Fruit fly (Drosophila melanogaster): ENCODE data around the gene CG2519.

The CG2519 gene

DNA sequence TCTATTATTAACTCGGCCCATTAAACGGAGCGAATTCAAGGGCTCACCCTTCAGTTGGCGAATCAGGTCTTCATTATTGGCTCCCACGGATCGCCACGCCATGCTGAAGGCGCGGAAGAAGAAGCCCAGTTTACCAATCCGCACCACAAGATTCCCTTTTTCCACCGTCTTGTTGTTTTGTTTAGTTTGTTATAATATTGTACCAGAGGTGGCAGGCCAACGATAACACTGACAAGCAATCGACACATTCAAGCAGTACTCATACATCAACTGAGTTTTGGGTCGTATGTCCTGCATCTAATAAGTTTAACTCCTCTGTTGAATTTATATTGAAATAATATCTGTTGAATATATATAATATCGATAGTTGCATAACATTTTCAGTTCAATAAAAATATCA, 6.5 kb upstream of the CG2519 start, which contains the start of gene Pcmt (continued):
- 0 out of 2 replicates have a peak, but pooled peaks have one; percentile 32 for TF ChIP-seq unc-4 (GFP tag; IDR thresholded peaks at IDR 0.05; ENCODE audit: partially characterized antibody)
- no peak for TF ChIP-seq al (GFP tag; IDR thresholded peaks at IDR 0.05)
- TF ChIP-seq TFAM (GFP tag; optimal IDR thresholded peaks at IDR 0.05): no peak
- peak; percentile 50 for TF ChIP-seq CG1603 (tag; optimal IDR thresholded peaks at IDR 0.05)
- TF ChIP-seq vnd (GFP tag; IDR thresholded peaks at IDR 0.05; ENCODE audit: partially characterized antibody): 0 out of 3 replicates have a peak, but pooled peaks have one; percentile 29
- TF ChIP-seq zf30C (GFP tag; optimal IDR thresholded peaks at IDR 0.05): no peak
- TF ChIP-seq CG6683 (GFP tag; optimal IDR thresholded peaks at IDR 0.05): no peak
- TF ChIP-seq ftz-f1 (GFP tag; optimal IDR thresholded peaks at IDR 0.05): no peak
- TF ChIP-seq CrebB (tag; optimal IDR thresholded peaks at IDR 0.05): no peak
- TF ChIP-seq CG13287 (GFP tag; IDR thresholded peaks at IDR 0.05; ENCODE audit: partially characterized antibody): peak; percentile 25; the same call in 1 of the 2 replicates
- TF ChIP-seq sna (GFP tag; IDR thresholded peaks at IDR 0.05; ENCODE audit: partially characterized antibody): peak; percentile 32; the same call in 1 of the 2 replicates
- TF ChIP-seq CG10431 (GFP tag; optimal IDR thresholded peaks at IDR 0.05): no peak
- no peak for TF ChIP-seq CG8281 (tag; optimal IDR thresholded peaks at IDR 0.05)
- peak; percentile 55; the same call in 1 of the 2 replicates for TF ChIP-seq Scr (GFP tag; IDR thresholded peaks at IDR 0.05; ENCODE audit: partially characterized antibody)
- TF ChIP-seq CG15696 (tag; optimal IDR thresholded peaks at IDR 0.05): no peak
- TF ChIP-seq CG2199 (GFP tag; IDR thresholded peaks at IDR 0.05): 0 out of 3 replicates have a peak, but pooled peaks have one; percentile 22
- TF ChIP-seq Trl (optimal IDR thresholded peaks at IDR 0.05): no peak
- TF ChIP-seq Trl (GFP tag; optimal IDR thresholded peaks at IDR 0.05): no peak
- no peak for TF ChIP-seq gcm (GFP tag; optimal IDR thresholded peaks at IDR 0.05)
- TF ChIP-seq CG33557 (GFP tag; optimal IDR thresholded peaks at IDR 0.05): no peak
- no peak for TF ChIP-seq CG10321 (GFP tag; IDR thresholded peaks at IDR 0.05)
- no peak for TF ChIP-seq slou (GFP tag; optimal IDR thresholded peaks at IDR 0.05)
- TF ChIP-seq Lhr (GFP tag; optimal IDR thresholded peaks at IDR 0.05): no peak
- peak; percentile 31 for TF ChIP-seq pzg (GFP tag; optimal IDR thresholded peaks at IDR 0.05)
- no peak for TF ChIP-seq slp2 (GFP tag; optimal IDR thresholded peaks at IDR 0.05)
- peak; percentile 63 for TF ChIP-seq stwl (tag; optimal IDR thresholded peaks at IDR 0.05)
- TF ChIP-seq cg (GFP tag; optimal IDR thresholded peaks at IDR 0.05): peak; percentile 55
- TF ChIP-seq CG17186 (GFP tag; optimal IDR thresholded peaks at IDR 0.05): no peak
- TF ChIP-seq CG30431 (GFP tag; optimal IDR thresholded peaks at IDR 0.05): no peak
- TF ChIP-seq HLH4C (GFP tag; IDR thresholded peaks at IDR 0.05; ENCODE audit: partially characterized antibody): no peak; the same call in 2 of the 3 replicates
- TF ChIP-seq z (GFP tag; IDR thresholded peaks at IDR 0.05): no peak
- no peak for TF ChIP-seq CG12219 (GFP tag; optimal IDR thresholded peaks at IDR 0.05)
- TF ChIP-seq Dll (GFP tag; IDR thresholded peaks at IDR 0.05; ENCODE audit: partially characterized antibody): 0 out of 4 replicates have a peak, but pooled peaks have one; percentile 51
- TF ChIP-seq CG32532 (GFP tag; IDR thresholded peaks at IDR 0.05): no peak
- TF ChIP-seq trem (tag; optimal IDR thresholded peaks at IDR 0.05): peak; percentile 30
- peak; percentile 24; the same call in 2 of the 3 replicates for TF ChIP-seq CG34224 (GFP tag; IDR thresholded peaks at IDR 0.05; ENCODE audit: partially characterized antibody)
- TF ChIP-seq Fer3 (tag; optimal IDR thresholded peaks at IDR 0.05): no peak
- peak; percentile 22 for TF ChIP-seq CG30020 (tag; optimal IDR thresholded peaks at IDR 0.05)
- no peak for TF ChIP-seq gce (GFP tag; IDR thresholded peaks at IDR 0.05)
- no peak for TF ChIP-seq ato (GFP tag; IDR thresholded peaks at IDR 0.05; ENCODE audit: partially characterized antibody)
- no peak for TF ChIP-seq kni (GFP tag; optimal IDR thresholded peaks at IDR 0.05)
- peak; percentile 25; the same call in 2 of the 3 replicates for TF ChIP-seq row (GFP tag; IDR thresholded peaks at IDR 0.05)
- peak; percentile 29 for TF ChIP-seq E2f2 (GFP tag; IDR thresholded peaks at IDR 0.05)
- TF ChIP-seq Mrtf (GFP tag; IDR thresholded peaks at IDR 0.05): no peak
- no peak for TF ChIP-seq crol (GFP tag; IDR thresholded peaks at IDR 0.05)
- TF ChIP-seq CG3995 (GFP tag; optimal IDR thresholded peaks at IDR 0.05): no peak
- no peak for TF ChIP-seq Ssrp (tag; optimal IDR thresholded peaks at IDR 0.05)
- TF ChIP-seq az2 (GFP tag; optimal IDR thresholded peaks at IDR 0.05): no peak
- peak; percentile 70 for TF ChIP-seq Sry-δ (GFP tag; optimal IDR thresholded peaks at IDR 0.05)
- peak; percentile 82 for TF ChIP-seq MBD-R2 (GFP tag; IDR thresholded peaks at IDR 0.05)

Data from whole organism, embryonic.